Worm (Caenorhabditis elegans) whole organism, L4/young adult: ENCODE results near the gene best-17.

Experiments used
- W03F9.2 ChIP-seq: fragments of 150-350 bp; optimal IDR thresholded peaks from 2 replicates; lab custom pipeline; 2014; ENCODE audit warnings: missing biosample characterization, missing genetic modification characterization
- dao-5 ChIP-seq: sonication (generic microtip); optimal IDR thresholded peaks from 2 replicates; lab custom pipeline; 2016; ENCODE audit warnings: missing genotype, missing genetic modification characterization, moderate library complexity, missing compliant biosample characterization
- him-1 ChIP-seq: sonication (generic microtip); optimal IDR thresholded peaks from 2 replicates; lab custom pipeline; 2016; ENCODE audit warnings: missing genotype, missing genetic modification reagents, missing genetic modification characterization, missing compliant biosample characterization

ce11 chrIII:558832-559231 lies 50.6 kb downstream of the best-17 start:
- TF ChIP-seq him-1 (tag; lab: Kevin White, UChicago) (no peak), W03F9.2 (tag; lab: Kevin White, UChicago) (no peak), dao-5 (tag; lab: Kevin White, UChicago) (no peak)
